Fruit fly (Drosophila melanogaster): ENCODE results near the gene CG44194.

CG44194 gene

dm6 chr3R:12960929-12961855 lies 36.3 kb downstream of the CG44194 start, which contains the start of gene Spc25 (continued):
- TF ChIP-seq Sox102F (GFP tag; optimal IDR thresholded peaks at IDR 0.05) (no peak), CG3919 (GFP tag; optimal IDR thresholded peaks at IDR 0.05) (peak; percentile 25), fd59A (GFP tag; optimal IDR thresholded peaks at IDR 0.05) (no peak), CG8632 (GFP tag; optimal IDR thresholded peaks at IDR 0.05) (no peak), Lpt (GFP tag; optimal IDR thresholded peaks at IDR 0.05) (no peak), CG6792 (GFP tag; optimal IDR thresholded peaks at IDR 0.05) (peak; percentile 0), CG10631 (GFP tag; optimal IDR thresholded peaks at IDR 0.05) (peak; percentile 44), CG10669 (GFP tag; optimal IDR thresholded peaks at IDR 0.05) (no peak), CG3032 (tag; optimal IDR thresholded peaks at IDR 0.05) (no peak), spab (GFP tag; optimal IDR thresholded peaks at IDR 0.05) (no peak), OdsH (GFP tag; optimal IDR thresholded peaks at IDR 0.05) (no peak), Ets21C (GFP tag; optimal IDR thresholded peaks at IDR 0.05) (peak; percentile 47)

dm6 chr3R:12960227-12960626 lies 37.3 kb downstream of the CG44194 start:
- TF ChIP-seq eg (GFP tag; IDR thresholded peaks at IDR 0.05) (no peak), spab (GFP tag; optimal IDR thresholded peaks at IDR 0.05) (no peak), CG16779 (tag; optimal IDR thresholded peaks at IDR 0.05) (no peak), net (GFP tag; optimal IDR thresholded peaks at IDR 0.05) (no peak), Eip78C (GFP tag) (peak; percentile 46), Hr4 (GFP tag; optimal IDR thresholded peaks at IDR 0.05) (no peak), vri (GFP tag; optimal IDR thresholded peaks at IDR 0.05) (peak; percentile 31), svp (GFP tag) (peak; percentile 98), fd59A (GFP tag; optimal IDR thresholded peaks at IDR 0.05) (no peak), CG15336 (GFP tag; IDR thresholded peaks at IDR 0.05) (no peak)

dm6 chr3R:12957388-12957787 lies 40.1 kb downstream of the CG44194 start:
- peak; percentile 0 for TF ChIP-seq CG6792 (GFP tag; optimal IDR thresholded peaks at IDR 0.05)
- peak; percentile 10 for TF ChIP-seq fd59A (GFP tag; optimal IDR thresholded peaks at IDR 0.05)
- peak; percentile 36 for TF ChIP-seq spab (GFP tag; optimal IDR thresholded peaks at IDR 0.05)
- peak; percentile 27 for TF ChIP-seq CG32006 (GFP tag; optimal IDR thresholded peaks at IDR 0.05)
- no peak for TF ChIP-seq CG15336 (GFP tag; IDR thresholded peaks at IDR 0.05)
- TF ChIP-seq dac (GFP tag; optimal IDR thresholded peaks at IDR 0.05): no peak
- TF ChIP-seq fd85E (GFP tag; optimal IDR thresholded peaks at IDR 0.05): no peak
- peak; percentile 23 for TF ChIP-seq dsx (GFP tag; optimal IDR thresholded peaks at IDR 0.05; ENCODE audit: poor library complexity, severe bottlenecking)
- peak; percentile 33 for TF ChIP-seq CG31627 (GFP tag; optimal IDR thresholded peaks at IDR 0.05)
- no peak for TF ChIP-seq Smox (GFP tag; optimal IDR thresholded peaks at IDR 0.05)
- no peak for TF ChIP-seq Eip93F (GFP tag; optimal IDR thresholded peaks at IDR 0.05)
- TF ChIP-seq vri (GFP tag; optimal IDR thresholded peaks at IDR 0.05): no peak
- TF ChIP-seq Lpt (GFP tag; optimal IDR thresholded peaks at IDR 0.05): no peak
- TF ChIP-seq Ets96B (tag; optimal IDR thresholded peaks at IDR 0.05): no peak
- no peak for TF ChIP-seq Hr38 (GFP tag; optimal IDR thresholded peaks at IDR 0.05)
- TF ChIP-seq CG4318 (GFP tag; optimal IDR thresholded peaks at IDR 0.05): no peak
- peak; percentile 24 for TF ChIP-seq Hr4 (GFP tag; optimal IDR thresholded peaks at IDR 0.05)
- peak; percentile 35 for TF ChIP-seq esn (GFP tag; optimal IDR thresholded peaks at IDR 0.05)
- TF ChIP-seq salr (GFP tag; optimal IDR thresholded peaks at IDR 0.05): no peak
- TF ChIP-seq Sox102F (GFP tag; optimal IDR thresholded peaks at IDR 0.05): no peak
- no peak for TF ChIP-seq CG16779 (tag; optimal IDR thresholded peaks at IDR 0.05)
- TF ChIP-seq CG6276 (GFP tag; optimal IDR thresholded peaks at IDR 0.05): no peak
- peak; percentile 35 for TF ChIP-seq Hr39 (GFP tag; optimal IDR thresholded peaks at IDR 0.05)
- no peak for TF ChIP-seq CG34406 (GFP tag; optimal IDR thresholded peaks at IDR 0.05)
- TF ChIP-seq Met (GFP tag; optimal IDR thresholded peaks at IDR 0.05): peak; percentile 16
- TF ChIP-seq OdsH (GFP tag; optimal IDR thresholded peaks at IDR 0.05): peak; percentile 33
- TF ChIP-seq ss (GFP tag; optimal IDR thresholded peaks at IDR 0.05): no peak
- TF ChIP-seq Eip75B (GFP tag; optimal IDR thresholded peaks at IDR 0.05): peak; percentile 19
- peak; percentile 1 for TF ChIP-seq pdm3 (GFP tag; optimal IDR thresholded peaks at IDR 0.05)
- TF ChIP-seq CG3032 (tag; optimal IDR thresholded peaks at IDR 0.05): peak; percentile 40
- no peak for TF ChIP-seq Gug (GFP tag; IDR thresholded peaks at IDR 0.05)
- TF ChIP-seq CG8119 (GFP tag; IDR thresholded peaks at IDR 0.05): 0 out of 3 replicates have a peak, but pooled peaks have one; percentile 34
- peak; percentile 66; the same call in 2 of the 3 replicates for TF ChIP-seq CG6163 (GFP tag; IDR thresholded peaks at IDR 0.05)
- peak; percentile 66 for TF ChIP-seq Eip78C (GFP tag)
- no peak for TF ChIP-seq eg (GFP tag; IDR thresholded peaks at IDR 0.05)
- peak; percentile 17 for TF ChIP-seq CG6808 (GFP tag; optimal IDR thresholded peaks at IDR 0.05)
- TF ChIP-seq CG1621 (tag; optimal IDR thresholded peaks at IDR 0.05): no peak

Measured in whole organism, prepupa.